Fruit fly (Drosophila melanogaster): Measurements from ENCODE around the gene CG15601.

The CG15601 gene

DNA sequence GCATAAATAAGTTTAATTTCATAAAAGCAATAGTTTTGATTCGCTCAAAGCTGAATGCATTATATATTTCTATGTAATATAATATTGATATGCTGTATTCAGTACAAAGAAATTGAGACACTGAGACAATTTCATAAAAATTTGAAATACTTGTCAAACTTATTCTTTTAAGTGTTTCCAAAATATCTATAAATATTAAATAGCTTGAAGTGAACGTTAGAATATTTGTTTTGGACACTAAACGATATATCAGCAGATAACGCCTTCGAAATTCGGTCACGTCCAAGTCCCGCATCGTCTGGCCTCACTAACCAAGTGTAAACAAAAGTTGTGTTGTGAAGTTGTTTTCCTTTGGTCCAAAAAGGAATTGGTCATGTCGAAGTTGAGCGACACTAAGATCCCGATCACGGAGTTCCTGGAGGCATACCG lies 318 bp downstream of the CG15601 start (continued):
- TF ChIP-seq mirr (GFP tag; optimal IDR thresholded peaks at IDR 0.05) (no peak), pan (optimal IDR thresholded peaks at IDR 0.05) (no peak), pan (GFP tag; optimal IDR thresholded peaks at IDR 0.05 in 1 of 2, IDR thresholded peaks at IDR 0.05 in 1 of 2) (no peak), kni (GFP tag; optimal IDR thresholded peaks at IDR 0.05) (no peak), CG3995 (GFP tag; optimal IDR thresholded peaks at IDR 0.05) (peak; percentile 85), Max (GFP tag; optimal IDR thresholded peaks at IDR 0.05) (peak; percentile 4), usp (GFP tag; optimal IDR thresholded peaks at IDR 0.05) (no peak), row (GFP tag; IDR thresholded peaks at IDR 0.05) (peak; percentile 20; the same call in 1 of the 3 replicates), CG6654 (GFP tag; optimal IDR thresholded peaks at IDR 0.05) (no peak), CG10267 (tag; optimal IDR thresholded peaks at IDR 0.05) (peak; percentile 7), CG15601 (tag; optimal IDR thresholded peaks at IDR 0.05) (peak; percentile 7), CG4617 (GFP tag; optimal IDR thresholded peaks at IDR 0.05; ENCODE audit: borderline replicate concordance) (peak; percentile 13), CG17361 (GFP tag; IDR thresholded peaks at IDR 0.05) (peak; percentile 23; the same call in 1 of the 3 replicates), Sin3A (optimal IDR thresholded peaks at IDR 0.05) (peak; percentile 21), en (GFP tag; optimal IDR thresholded peaks at IDR 0.05) (no peak), Rfx (GFP tag; IDR thresholded peaks at IDR 0.05) (no peak), amos (GFP tag; IDR thresholded peaks at IDR 0.05; ENCODE audit: partially characterized antibody) (0 out of 2 replicates have a peak, but pooled peaks have one; percentile 8), CG9797 (GFP tag; optimal IDR thresholded peaks at IDR 0.05) (peak; percentile 42), btn (GFP tag; optimal IDR thresholded peaks at IDR 0.05) (no peak)

DNA sequence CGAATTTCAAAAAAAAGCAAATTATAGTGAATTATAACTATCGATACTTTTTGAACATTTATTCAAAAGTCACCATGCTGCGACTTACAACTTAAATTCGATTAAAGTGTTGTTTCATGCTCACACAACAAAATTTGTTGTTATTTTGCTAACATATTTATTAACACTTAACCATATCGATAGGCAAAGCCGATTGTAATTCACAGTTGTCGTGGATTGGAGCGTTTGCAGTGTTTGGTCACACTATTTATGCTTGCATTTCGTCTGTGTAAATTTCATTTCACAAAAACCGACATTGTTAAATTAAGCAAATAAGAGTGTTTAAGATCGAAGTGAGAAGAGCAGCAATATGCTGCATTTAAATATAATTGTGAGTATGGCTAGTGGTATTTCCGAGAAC lies 2.0 kb downstream of the CG15601 start, which contains the start of gene HUWE1:
HUWE1 (plus strand) TSS at position 220 of the 400 bp plus-strand sequence.
- TF ChIP-seq nerfin-1 (tag; optimal IDR thresholded peaks at IDR 0.05) = peak; percentile 1
- peak; percentile 79 for TF ChIP-seq CG7963 (GFP tag; IDR thresholded peaks at IDR 0.05; ENCODE audit: partially characterized antibody)
- TF ChIP-seq CG10959 (GFP tag; IDR thresholded peaks at IDR 0.05) = no peak
- TF ChIP-seq Atf3 (GFP tag; optimal IDR thresholded peaks at IDR 0.05) = no peak
- TF ChIP-seq p53 (GFP tag; optimal IDR thresholded peaks at IDR 0.05) = no peak
- TF ChIP-seq HLHmδ (GFP tag; optimal IDR thresholded peaks at IDR 0.05) = no peak
- TF ChIP-seq Mes4 (GFP tag; optimal IDR thresholded peaks at IDR 0.05) = no peak
- TF ChIP-seq phol (tag; optimal IDR thresholded peaks at IDR 0.05) = peak; percentile 58
- TF ChIP-seq z (GFP tag; IDR thresholded peaks at IDR 0.05) = no peak
- no peak for TF ChIP-seq bsh (GFP tag; optimal IDR thresholded peaks at IDR 0.05)
- TF ChIP-seq cato (GFP tag; optimal IDR thresholded peaks at IDR 0.05; ENCODE audit: borderline replicate concordance) = no peak
- no peak for TF ChIP-seq br (optimal IDR thresholded peaks at IDR 0.05)
- no peak for TF ChIP-seq TFAM (GFP tag; optimal IDR thresholded peaks at IDR 0.05)
- no peak for TF ChIP-seq B-H1 (GFP tag; IDR thresholded peaks at IDR 0.05)
- no peak for TF ChIP-seq ems (GFP tag; optimal IDR thresholded peaks at IDR 0.05)
- TF ChIP-seq CG4617 (GFP tag; optimal IDR thresholded peaks at IDR 0.05; ENCODE audit: borderline replicate concordance) = peak; percentile 62
- peak; percentile 66; the same call in 2 of the 3 replicates for TF ChIP-seq mld (GFP tag; IDR thresholded peaks at IDR 0.05; ENCODE audit: partially characterized antibody)
- TF ChIP-seq Ada2b (GFP tag; IDR thresholded peaks at IDR 0.05) = no peak
- peak; percentile 28 for TF ChIP-seq gro (GFP tag; optimal IDR thresholded peaks at IDR 0.05)
- no peak for TF ChIP-seq CG9817 (tag; optimal IDR thresholded peaks at IDR 0.05)
- peak; percentile 45; the same call in 1 of the 2 replicates for TF ChIP-seq CG4360 (GFP tag; IDR thresholded peaks at IDR 0.05)
- no peak for TF ChIP-seq abd-A (tag; optimal IDR thresholded peaks at IDR 0.05)
- TF ChIP-seq pho (GFP tag; optimal IDR thresholded peaks at IDR 0.05) = peak; percentile 19
- peak; percentile 85 for TF ChIP-seq CG2116 (GFP tag; optimal IDR thresholded peaks at IDR 0.05)
- TF ChIP-seq CG30403 (GFP tag; optimal IDR thresholded peaks at IDR 0.05) = no peak
- TF ChIP-seq MBD-R2 (GFP tag; IDR thresholded peaks at IDR 0.05) = peak; percentile 56
- TF ChIP-seq CG11695 (GFP tag; IDR thresholded peaks at IDR 0.05) = no peak
- TF ChIP-seq CG12299 (tag; optimal IDR thresholded peaks at IDR 0.05) = peak; percentile 32
- no peak for TF ChIP-seq E2f1 (GFP tag; IDR thresholded peaks at IDR 0.05)
- TF ChIP-seq PHDP (tag; optimal IDR thresholded peaks at IDR 0.05) = no peak
- TF ChIP-seq CG31365 (tag; optimal IDR thresholded peaks at IDR 0.05) = no peak
- TF ChIP-seq Drgx (GFP tag; IDR thresholded peaks at IDR 0.05) = no peak
- TF ChIP-seq kni (GFP tag; optimal IDR thresholded peaks at IDR 0.05) = no peak
- peak; percentile 76 for TF ChIP-seq CG6791 (GFP tag; IDR thresholded peaks at IDR 0.05; ENCODE audit: partially characterized antibody)

All from whole organism, embryonic.